Fruit fly (Drosophila melanogaster) whole organism, embryonic: ENCODE results near the gene Datp.

ENCODE experiments used
- Antp ChIP-seq: fragments of 200-800 bp; sonication (Bioruptor generic); optimal IDR thresholded peaks from 3 replicates; lab custom pipeline; 2016; ENCODE audit warnings: missing biosample characterization, missing genetic modification characterization
- Atf-2 ChIP-seq: fragments of 200-800 bp; sonication (Bioruptor generic); optimal IDR thresholded peaks from 2 replicates; lab custom pipeline; 2016; ENCODE audit warnings: missing biosample characterization, missing genetic modification characterization
- CG10431 ChIP-seq: fragments of 200-800 bp; sonication (Bioruptor generic); optimal IDR thresholded peaks from 3 replicates; lab custom pipeline; 2018; ENCODE audit warnings: missing biosample characterization, mild to moderate bottlenecking, missing genetic modification characterization
- CG10462 ChIP-seq: fragments of 200-800 bp; sonication (Bioruptor generic); optimal IDR thresholded peaks from 2 replicates; lab custom pipeline; 2016; ENCODE audit warnings: missing biosample characterization, missing genetic modification characterization
- CG10654 ChIP-seq: fragments of 200-800 bp; sonication (Bioruptor generic); optimal IDR thresholded peaks from 2 replicates; lab custom pipeline; 2016; ENCODE audit warnings: missing biosample characterization, missing genetic modification characterization
- CG11085 ChIP-seq: fragments of 200-800 bp; sonication (Bioruptor generic); IDR thresholded peaks from 2 replicates; pipeline ENCODE4 v1.3.6; 2022; ENCODE audit warnings: missing biosample characterization, missing genetic modification characterization
- CG11456 ChIP-seq: fragments of 200-800 bp; sonication (Bioruptor generic); IDR thresholded peaks from 3 replicates; pipeline ENCODE4 v1.3.6; 2022; ENCODE audit warnings: missing biosample characterization, missing genetic modification characterization
- CG11504 ChIP-seq: fragments of 200-800 bp; sonication (Bioruptor generic); optimal IDR thresholded peaks from 3 replicates; lab custom pipeline; 2019; ENCODE audit warnings: missing biosample characterization, mild to moderate bottlenecking, missing genetic modification characterization, moderate library complexity
- CG11560 ChIP-seq: fragments of 200-800 bp; sonication (Bioruptor generic); IDR thresholded peaks from 3 replicates; pipeline ENCODE4 v1.3.6; 2022; ENCODE audit warnings: missing biosample characterization, missing genetic modification characterization
- CG12236 ChIP-seq: fragments of 200-800 bp; sonication (Bioruptor generic); optimal IDR thresholded peaks from 2 replicates; lab custom pipeline; 2016; ENCODE audit warnings: missing biosample characterization, missing genetic modification characterization
- CG12391 ChIP-seq: fragments of 200-800 bp; sonication (Bioruptor generic); optimal IDR thresholded peaks from 3 replicates; lab custom pipeline; 2018; ENCODE audit warnings: missing biosample characterization, mild to moderate bottlenecking, missing genetic modification characterization, moderate library complexity
- CG12942 ChIP-seq: fragments of 200-800 bp; sonication (Bioruptor generic); optimal IDR thresholded peaks from 3 replicates; lab custom pipeline; 2016; ENCODE audit warnings: missing biosample characterization, missing genetic modification characterization
- CG17361 ChIP-seq: fragments of 200-800 bp; sonication (Bioruptor generic); IDR thresholded peaks from 3 replicates; pipeline ENCODE4 v1.3.6; 2022; ENCODE audit warnings: missing biosample characterization, missing genetic modification characterization
- CG2199 ChIP-seq: fragments of 200-800 bp; sonication (Bioruptor generic); IDR thresholded peaks from 3 replicates; pipeline ENCODE4 v1.3.6; 2022; ENCODE audit warnings: missing biosample characterization, missing genetic modification characterization
- CG30020 ChIP-seq: fragments of 200-800 bp; optimal IDR thresholded peaks from 2 replicates; lab custom pipeline; 2019; ENCODE audit warnings: missing biosample characterization, mild to moderate bottlenecking, missing genetic modification characterization, moderate library complexity
- CG33213 ChIP-seq: fragments of 200-800 bp; sonication (Bioruptor generic); optimal IDR thresholded peaks from 3 replicates; lab custom pipeline; 2016; ENCODE audit warnings: missing biosample characterization, missing genetic modification characterization
- CG3407 ChIP-seq: fragments of 200-800 bp; sonication (Bioruptor generic); optimal IDR thresholded peaks from 2 replicates; lab custom pipeline; 2018; ENCODE audit warnings: missing biosample characterization, mild to moderate bottlenecking, missing genetic modification characterization
- CG6254 ChIP-seq: fragments of 200-800 bp; sonication (Bioruptor generic); optimal IDR thresholded peaks from 3 replicates; lab custom pipeline; 2017; ENCODE audit warnings: mild to moderate bottlenecking, missing biosample characterization, missing genetic modification reagents, missing genetic modification characterization
- CG7271 ChIP-seq: fragments of 200-800 bp; sonication (Bioruptor generic); optimal IDR thresholded peaks from 2 replicates; lab custom pipeline; 2018; ENCODE audit warnings: missing biosample characterization, mild to moderate bottlenecking, missing genetic modification characterization, moderate library complexity
- CG8924 ChIP-seq: fragments of 200-800 bp; optimal IDR thresholded peaks from 3 replicates; lab custom pipeline; 2019; ENCODE audit warnings: missing biosample characterization, mild to moderate bottlenecking, missing genetic modification characterization, moderate library complexity
- CG9437 ChIP-seq: fragments of 200-800 bp; sonication (Bioruptor generic); optimal IDR thresholded peaks from 2 replicates; lab custom pipeline; 2018; ENCODE audit warnings: missing biosample characterization, mild to moderate bottlenecking, missing genetic modification characterization
- CG9727 ChIP-seq: fragments of 200-800 bp; sonication (Bioruptor generic); optimal IDR thresholded peaks from 3 replicates; lab custom pipeline; 2017; ENCODE audit warnings: missing biosample characterization, mild to moderate bottlenecking, missing genetic modification characterization
- CG9876 ChIP-seq: fragments of 200-800 bp; sonication (Bioruptor generic); optimal IDR thresholded peaks from 2 replicates; lab custom pipeline; 2016; ENCODE audit warnings: missing biosample characterization, missing genetic modification characterization
- CkIIα-i1 ChIP-seq: fragments of 200-800 bp; sonication (Bioruptor generic); IDR thresholded peaks from 2 replicates; pipeline ENCODE4 v1.3.6; 2022; ENCODE audit warnings: missing biosample characterization, missing genetic modification characterization
- CoRest ChIP-seq: fragments of 200-800 bp; sonication (Bioruptor generic); optimal IDR thresholded peaks from 3 replicates; lab custom pipeline; 2018; ENCODE audit warnings: missing biosample characterization, mild to moderate bottlenecking, missing genetic modification characterization, moderate library complexity
- Dip2 ChIP-seq: fragments of 200-800 bp; sonication (Bioruptor generic); IDR thresholded peaks from 2 replicates; pipeline ENCODE4 v1.3.6; 2022; ENCODE audit warnings: missing biosample characterization, missing genetic modification characterization
- Dip3 ChIP-seq: fragments of 200-800 bp; sonication (Bioruptor generic); optimal IDR thresholded peaks from 3 replicates; lab custom pipeline; 2016; ENCODE audit warnings: missing biosample characterization, missing genetic modification characterization
- ERR ChIP-seq: fragments of 200-800 bp; sonication (Bioruptor generic); optimal IDR thresholded peaks from 2 replicates; lab custom pipeline; 2016; ENCODE audit warnings: missing biosample characterization, missing genetic modification characterization
- Eip74EF ChIP-seq, 2 experiments: fragments of 200-800 bp in 1 of 2; fragments of >200 bp in 1 of 2; sonication (Bioruptor generic) in 1 of 2; optimal IDR thresholded peaks; 2 replicates each; lab custom pipeline; 2017 to 2019; ENCODE audit warnings: missing biosample characterization in 2 of 2, missing genetic modification characterization in 2 of 2, mild to moderate bottlenecking in 1 of 2, moderate library complexity in 1 of 2
- Elba2 ChIP-seq: fragments of 200-800 bp; sonication (Bioruptor generic); optimal IDR thresholded peaks from 3 replicates; lab custom pipeline; 2016; ENCODE audit warnings: missing biosample characterization, missing genetic modification characterization
- Gug ChIP-seq: fragments of 200-800 bp; sonication (Bioruptor generic); IDR thresholded peaks from 4 replicates; pipeline ENCODE4 v1.3.6; 2022; ENCODE audit warnings: missing biosample characterization, missing genetic modification characterization
- Hmr ChIP-seq: fragments of 200-800 bp; sonication (Bioruptor generic); optimal IDR thresholded peaks from 3 replicates; lab custom pipeline; 2017; ENCODE audit warnings: mild to moderate bottlenecking, missing biosample characterization, missing genetic modification reagents, missing genetic modification characterization
- Hr39 ChIP-seq: fragments of >200 bp; optimal IDR thresholded peaks from 2 replicates; lab custom pipeline; 2017
- Hsf ChIP-seq: fragments of 200-800 bp; sonication (Bioruptor generic); optimal IDR thresholded peaks from 3 replicates; lab custom pipeline; 2016; ENCODE audit warnings: missing biosample characterization, missing genetic modification characterization
- Lhr ChIP-seq: fragments of 200-800 bp; sonication (Bioruptor generic); optimal IDR thresholded peaks from 3 replicates; lab custom pipeline; 2017; ENCODE audit warnings: mild to moderate bottlenecking, missing biosample characterization, missing genetic modification reagents, missing genetic modification characterization
- Max ChIP-seq: fragments of 200-800 bp; sonication (Bioruptor generic); optimal IDR thresholded peaks from 2 replicates; lab custom pipeline; 2016; ENCODE audit warnings: missing biosample characterization, mild to moderate bottlenecking, missing genetic modification characterization
- Mes4 ChIP-seq: fragments of 200-800 bp; sonication (Bioruptor generic); optimal IDR thresholded peaks from 2 replicates; lab custom pipeline; 2016; ENCODE audit warnings: missing biosample characterization, missing genetic modification characterization
- Mrtf ChIP-seq: fragments of 200-800 bp; sonication (Bioruptor generic); IDR thresholded peaks from 3 replicates; pipeline ENCODE4 v1.3.6; 2022; ENCODE audit warnings: missing biosample characterization, missing genetic modification characterization
- Oaz ChIP-seq: fragments of 200-800 bp; sonication (Bioruptor generic); IDR thresholded peaks from 2 replicates; pipeline ENCODE4 v1.3.6; 2022; ENCODE audit warnings: missing biosample characterization, missing genetic modification characterization
- Pdp1 ChIP-seq, 2 experiments: fragments of 200-800 bp; sonication (Bioruptor generic); optimal IDR thresholded peaks; 3 replicates each; lab custom pipeline; 2016; ENCODE audit warnings: missing biosample characterization in 2 of 2, missing genetic modification characterization in 2 of 2, mild to moderate bottlenecking in 1 of 2, moderate library complexity in 1 of 2
- Rfx ChIP-seq: fragments of 200-800 bp; sonication (Bioruptor generic); IDR thresholded peaks from 2 replicates; pipeline ENCODE4 v1.3.6; 2022; ENCODE audit warnings: missing biosample characterization, missing genetic modification characterization
- aop ChIP-seq: fragments of 200-800 bp; sonication (Bioruptor generic); IDR thresholded peaks from 2 replicates; pipeline ENCODE4 v1.3.6; 2022; ENCODE audit warnings: missing biosample characterization, missing genetic modification characterization
- br ChIP-seq: fragments of >200 bp; optimal IDR thresholded peaks from 2 replicates; lab custom pipeline; 2017
- cg ChIP-seq: fragments of 200-800 bp; sonication (Bioruptor generic); optimal IDR thresholded peaks from 3 replicates; lab custom pipeline; 2019; ENCODE audit warnings: missing biosample characterization, mild to moderate bottlenecking, missing genetic modification characterization, moderate library complexity
- chif ChIP-seq, 2 experiments: fragments of 200-800 bp; sonication (Bioruptor generic); optimal IDR thresholded peaks; 3 replicates each; lab custom pipeline; 2016; ENCODE audit warnings: missing biosample characterization in 2 of 2, missing genetic modification characterization in 2 of 2
- crp ChIP-seq, 2 experiments: fragments of 200-800 bp; sonication (Bioruptor generic); optimal IDR thresholded peaks; 2 replicates in 1 of 2; 3 replicates in 1 of 2; lab custom pipeline; 2017; ENCODE audit warnings: missing biosample characterization in 2 of 2, missing genetic modification characterization in 2 of 2, mild to moderate bottlenecking in 1 of 2, moderate library complexity in 1 of 2
- gce ChIP-seq: fragments of 200-800 bp; sonication (Bioruptor generic); IDR thresholded peaks from 3 replicates; pipeline ENCODE4 v1.3.6; 2022; ENCODE audit warnings: missing biosample characterization, missing genetic modification characterization
- gsb-n ChIP-seq: fragments of 200-800 bp; sonication (Bioruptor generic); optimal IDR thresholded peaks from 3 replicates; lab custom pipeline; 2018; ENCODE audit warnings: missing biosample characterization, mild to moderate bottlenecking, missing genetic modification characterization
- repo ChIP-seq: fragments of 200-800 bp; sonication (Bioruptor generic); optimal IDR thresholded peaks from 2 replicates; lab custom pipeline; 2016; ENCODE audit warnings: missing biosample characterization, missing genetic modification characterization
- sima ChIP-seq: fragments of 200-800 bp; sonication (Bioruptor generic); optimal IDR thresholded peaks from 2 replicates; lab custom pipeline; 2016; ENCODE audit warnings: missing biosample characterization, missing genetic modification characterization

Gene Datp

dm6 chr2L:9966983-9967737, 28.6 kb upstream of the Datp start, which contains the start of the genes Dref and RpL13 (continued):
- TF ChIP-seq Hmr (GFP tag; lab: Kevin White, UChicago) (peak; percentile 96), CoRest (tag; lab: Kevin White, UChicago) (peak; percentile 76), CG30020 (tag; lab: Kevin White, UChicago) (peak; percentile 80), Gug (GFP tag; lab: Robert Waterston, UW) (peak; percentile 13; the same call in 1 of the 4 replicates), CG17361 (GFP tag; lab: Robert Waterston, UW) (peak; percentile 90), ERR (GFP tag; lab: Kevin White, UChicago) (peak; percentile 74), Max (GFP tag; lab: Kevin White, UChicago) (peak; percentile 73), CG9437 (peak; percentile 83), CG8924 (tag; lab: Kevin White, UChicago) (peak; percentile 85), CG12236 (GFP tag; lab: Kevin White, UChicago) (peak; percentile 86), CG11560 (0 out of 3 replicates have a peak, but pooled peaks have one; percentile 11), crp (GFP tag; optimal IDR thresholded peaks at IDR 0.05; lab: Kevin White, UChicago) (peak in 1 of 2 experiments; percentile 51), CG11456 (peak; percentile 87), CG2199 (no peak), CG12391 (tag; lab: Kevin White, UChicago) (peak; percentile 88), Mes4 (GFP tag; lab: Kevin White, UChicago) (peak; percentile 95), CG10654 (GFP tag; lab: Kevin White, UChicago) (peak; percentile 79), Pdp1 (GFP tag; optimal IDR thresholded peaks at IDR 0.05; lab: Kevin White, UChicago) (peak; percentile 79 to 99), Atf-2 (GFP tag; lab: Kevin White, UChicago) (peak; percentile 80), CG10431 (GFP tag; lab: Kevin White, UChicago) (peak; percentile 94), Lhr (GFP tag; lab: Kevin White, UChicago) (peak; percentile 80), CG9876 (GFP tag; lab: Kevin White, UChicago) (peak; percentile 71), CG12942 (peak; percentile 69), Elba2 (GFP tag; lab: Kevin White, UChicago) (no peak), Hr39 (no peak), aop (GFP tag; lab: Robert Waterston, UW) (no peak), CG11085 (GFP tag; lab: Robert Waterston, UW) (peak; percentile 49; the same call in 1 of the 2 replicates), Hsf (GFP tag; lab: Kevin White, UChicago) (peak; percentile 81), CG9727 (GFP tag; lab: Kevin White, UChicago) (peak; percentile 95), br (lab: Kevin White, UChicago) (no peak), CG3407 (GFP tag; lab: Kevin White, UChicago) (peak; percentile 88), sima (peak; percentile 65), CG11504 (tag; lab: Kevin White, UChicago) (no peak), Mrtf (peak; percentile 52; the same call in 1 of the 3 replicates), chif (GFP tag; optimal IDR thresholded peaks at IDR 0.05; lab: Kevin White, UChicago) (peak; percentile 67 to 85), gsb-n (peak; percentile 88), Rfx (GFP tag; lab: Robert Waterston, UW) (peak; percentile 88), Antp (GFP tag; lab: Kevin White, UChicago) (peak; percentile 85), Dip3 (GFP tag; lab: Kevin White, UChicago) (peak; percentile 80), Dip2 (GFP tag; lab: Robert Waterston, UW) (no peak), Eip74EF (GFP tag; optimal IDR thresholded peaks at IDR 0.05; lab: Kevin White, UChicago) (peak in 1 of 2 experiments; percentile 84), CkIIα-i1 (GFP tag; lab: Robert Waterston, UW) (peak; percentile 3; the same call in 1 of the 2 replicates), CG6254 (GFP tag; lab: Kevin White, UChicago) (peak; percentile 79), CG7271 (tag; lab: Kevin White, UChicago) (peak; percentile 93), CG33213 (GFP tag; lab: Kevin White, UChicago) (peak; percentile 92), cg (GFP tag; lab: Kevin White, UChicago) (no peak), CG10462 (GFP tag; lab: Kevin White, UChicago) (peak; percentile 67), gce (GFP tag; lab: Robert Waterston, UW) (peak; percentile 90), repo (peak; percentile 58), Oaz (GFP tag; lab: Robert Waterston, UW) (peak; percentile 71)
